Fruit fly (Drosophila melanogaster) S2 (cell line): Measurements from ENCODE around the gene Trf4-1.

ENCODE experiments used
- CG8478 ChIP-seq: fragments of >200 bp; optimal IDR thresholded peaks from 2 replicates; lab custom pipeline; 2018
- CTCF ChIP-seq, 2 experiments: fragments of >200 bp; optimal IDR thresholded peaks; 2 replicates each; lab custom pipeline; 2018

DNA sequence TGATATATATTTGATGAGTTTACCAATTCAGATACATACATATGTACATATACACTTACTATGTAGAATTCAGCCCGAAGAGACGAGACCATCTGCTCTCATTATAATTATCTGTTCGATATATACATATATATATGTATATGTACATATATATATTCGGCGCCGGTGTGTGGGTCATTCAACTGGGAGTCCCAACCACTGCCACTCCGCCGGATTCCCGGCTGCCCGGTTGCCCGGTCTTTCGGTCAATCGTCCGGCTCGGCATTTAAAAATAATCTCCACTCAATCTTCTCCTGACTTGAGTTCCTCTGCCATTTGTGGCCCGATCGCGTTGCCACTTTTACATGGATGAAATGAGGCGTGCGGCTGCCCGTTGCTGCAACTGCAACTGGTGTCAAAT lies 16.6 kb downstream of the Trf4-1 start:
- TF ChIP-seq CTCF (optimal IDR thresholded peaks at IDR 0.05; lab: Kevin White, UChicago) (no peak), CG8478 (lab: Kevin White, UChicago) (no peak)
